Worm (Caenorhabditis elegans) whole organism, L4 larva: ENCODE data around the gene srg-60.

ENCODE experiments used
- F10B5.3 ChIP-seq: sonication (generic microtip); optimal IDR thresholded peaks from 2 replicates; lab custom pipeline; 2016; ENCODE audit warnings: mild to moderate bottlenecking, missing genetic modification characterization, missing compliant biosample characterization
- F26F4.8 ChIP-seq: fragments of 200-800 bp; sonication (Bioruptor generic); conservative IDR thresholded peaks from 2 replicates; pipeline ENCODE4 v1.3.6; 2022; ENCODE audit warnings: missing genetic modification characterization, missing compliant biosample characterization
- F37D6.2 ChIP-seq: sonication (generic microtip); optimal IDR thresholded peaks from 2 replicates; lab custom pipeline; 2016; ENCODE audit warnings: mild to moderate bottlenecking, missing genetic modification characterization, missing compliant biosample characterization
- R02D3.7 ChIP-seq: fragments of 150-350 bp; sonication (generic microtip); optimal IDR thresholded peaks from 3 replicates; lab custom pipeline; 2014; ENCODE audit warnings: missing biosample characterization, missing genetic modification characterization
- T26A8.4 ChIP-seq: fragments of 200-800 bp; sonication (Bioruptor generic); IDR thresholded peaks from 2 replicates; pipeline ENCODE4 v1.3.6; 2022; ENCODE audit warnings: missing genetic modification characterization, missing compliant biosample characterization
- Y105C5A.15 ChIP-seq: fragments of 200-800 bp; sonication (Bioruptor generic); IDR thresholded peaks from 2 replicates; pipeline ENCODE4 v1.3.6; 2022; ENCODE audit warnings: missing genetic modification characterization, missing compliant biosample characterization
- Y48G9A.11 ChIP-seq: fragments of 200-800 bp; sonication (Bioruptor generic); IDR thresholded peaks from 2 replicates; pipeline ENCODE4 v1.3.6; 2022; ENCODE audit warnings: missing genetic modification reagents, missing genetic modification characterization, missing compliant biosample characterization
- Y5F2A.4 ChIP-seq: fragments of 200-800 bp; sonication (Bioruptor generic); optimal IDR thresholded peaks from 2 replicates; lab custom pipeline; 2018; ENCODE audit warnings: mild to moderate bottlenecking, missing genetic modification characterization, missing compliant biosample characterization
- ZK337.2 ChIP-seq: fragments of 200-800 bp; sonication (Bioruptor generic); IDR thresholded peaks from 2 replicates; pipeline ENCODE4 v1.3.6; 2022; ENCODE audit warnings: missing genetic modification reagents, missing genetic modification characterization, missing compliant biosample characterization
- aha-1 ChIP-seq: fragments of 150-350 bp; peaks from one replicate; lab custom pipeline; 2014; ENCODE audit warnings: missing biosample characterization, missing genetic modification characterization
- ceh-20 ChIP-seq: fragments of 200-800 bp; sonication (Bioruptor generic); IDR thresholded peaks from 2 replicates; pipeline ENCODE4 v1.3.6; 2022; ENCODE audit warnings: missing genetic modification reagents, missing genetic modification characterization, missing compliant biosample characterization
- ceh-62 ChIP-seq: sonication (generic microtip); optimal IDR thresholded peaks from 2 replicates; lab custom pipeline; 2017; ENCODE audit warnings: missing biosample characterization, missing genetic modification characterization
- ces-1 ChIP-seq: fragments of 150-350 bp; sonication (generic microtip); optimal IDR thresholded peaks from 4 replicates; lab custom pipeline; 2014; ENCODE audit warnings: missing biosample characterization, missing genetic modification reagents, missing genetic modification characterization
- daf-16 ChIP-seq, 3 experiments: sonication (generic microtip); optimal IDR thresholded peaks; 2 replicates each; lab custom pipeline; 2016 to 2017; ENCODE audit warnings: missing genetic modification characterization in 3 of 3, missing genetic modification reagents in 3 of 3, mild to moderate bottlenecking in 2 of 3, missing compliant biosample characterization in 2 of 3, missing biosample characterization in 1 of 3, moderate library complexity in 1 of 3
- daf-19 ChIP-seq: fragments of 200-800 bp; sonication (Bioruptor generic); conservative IDR thresholded peaks from 2 replicates; pipeline ENCODE4 v1.3.6; 2022; ENCODE audit warnings: missing genetic modification characterization, missing compliant biosample characterization
- daf-8 ChIP-seq: fragments of 200-800 bp; sonication (Bioruptor generic); IDR thresholded peaks from 2 replicates; pipeline ENCODE4 v1.3.6; 2022; ENCODE audit warnings: missing genetic modification characterization, missing compliant biosample characterization
- dmd-8 ChIP-seq: fragments of 200-800 bp; sonication (Bioruptor generic); IDR thresholded peaks from 2 replicates; pipeline ENCODE4 v1.3.6; 2022; ENCODE audit warnings: missing genetic modification characterization, missing compliant biosample characterization
- egl-27 ChIP-seq: sonication (generic microtip); optimal IDR thresholded peaks from 3 replicates; lab custom pipeline; 2017; ENCODE audit warnings: missing biosample characterization, missing genetic modification reagents, missing genetic modification characterization
- egl-43 ChIP-seq: fragments of 200-800 bp; sonication (Bioruptor generic); IDR thresholded peaks from 2 replicates; pipeline ENCODE4 v1.3.6; 2022; ENCODE audit warnings: missing genetic modification reagents, missing genetic modification characterization, missing compliant biosample characterization
- fkh-10 ChIP-seq: fragments of 150-350 bp; optimal IDR thresholded peaks from 2 replicates; lab custom pipeline; 2014; ENCODE audit warnings: missing biosample characterization, missing genetic modification reagents, missing genetic modification characterization
- lim-7 ChIP-seq: fragments of 200-800 bp; sonication (Bioruptor generic); IDR thresholded peaks from 2 replicates; pipeline ENCODE4 v1.3.6; 2022; ENCODE audit warnings: missing genetic modification characterization, missing compliant biosample characterization
- lin-15B ChIP-seq: fragments of 150-350 bp; sonication (generic microtip); optimal IDR thresholded peaks from 3 replicates; lab custom pipeline; 2014; ENCODE audit warnings: missing biosample characterization, missing genetic modification characterization
- lin-29 ChIP-seq: fragments of 200-800 bp; sonication (Bioruptor generic); IDR thresholded peaks from 2 replicates; pipeline ENCODE4 v1.3.6; 2022; ENCODE audit warnings: missing genetic modification reagents, missing genetic modification characterization, missing compliant biosample characterization
- madf-9 ChIP-seq: fragments of 200-800 bp; sonication (Bioruptor generic); conservative IDR thresholded peaks from 2 replicates; pipeline ENCODE4 v1.3.6; 2022; ENCODE audit warnings: missing genetic modification reagents, missing genetic modification characterization, missing compliant biosample characterization
- mdt-29 ChIP-seq: fragments of 200-800 bp; sonication (Bioruptor generic); IDR thresholded peaks from 2 replicates; pipeline ENCODE4 v1.3.6; 2022; ENCODE audit warnings: missing genetic modification reagents, missing genetic modification characterization, missing compliant biosample characterization
- mep-1 ChIP-seq: fragments of 150-350 bp; sonication (generic microtip); optimal IDR thresholded peaks from 3 replicates; lab custom pipeline; 2014; ENCODE audit warnings: missing biosample characterization, missing genetic modification characterization
- mes-2 ChIP-seq: sonication (generic microtip); optimal IDR thresholded peaks from 2 replicates; lab custom pipeline; 2016; ENCODE audit warnings: missing genotype, mild to moderate bottlenecking, missing genetic modification characterization, missing compliant biosample characterization; ENCODE audit not compliant: poor library complexity, severe bottlenecking
- mxl-2 ChIP-seq: fragments of 200-800 bp; sonication (Bioruptor generic); conservative IDR thresholded peaks from 2 replicates; pipeline ENCODE4 v1.3.6; 2022; ENCODE audit warnings: missing genetic modification reagents, missing genetic modification characterization, missing compliant biosample characterization
- mxl-3 ChIP-seq: fragments of 200-800 bp; sonication (Bioruptor generic); optimal IDR thresholded peaks from 2 replicates; lab custom pipeline; 2018; ENCODE audit warnings: mild to moderate bottlenecking, missing genetic modification characterization, missing compliant biosample characterization
- nhr-10 ChIP-seq: fragments of 150-350 bp; optimal IDR thresholded peaks from 2 replicates; lab custom pipeline; 2014; ENCODE audit warnings: missing biosample characterization, missing genetic modification characterization
- nhr-102 ChIP-seq: sonication (generic microtip); optimal IDR thresholded peaks from 2 replicates; lab custom pipeline; 2016; ENCODE audit warnings: mild to moderate bottlenecking, missing genetic modification characterization, moderate library complexity, missing compliant biosample characterization
- nhr-42 ChIP-seq: fragments of 200-800 bp; sonication (Bioruptor generic); IDR thresholded peaks from 2 replicates; pipeline ENCODE4 v1.3.6; 2022; ENCODE audit warnings: missing genetic modification characterization, missing compliant biosample characterization
- nhr-77 ChIP-seq: fragments of 150-350 bp; optimal IDR thresholded peaks from 2 replicates; lab custom pipeline; 2014; ENCODE audit warnings: missing biosample characterization, missing genetic modification characterization
- sdz-12 ChIP-seq: fragments of 200-800 bp; sonication (Bioruptor generic); optimal IDR thresholded peaks from 2 replicates; lab custom pipeline; 2018; ENCODE audit warnings: mild to moderate bottlenecking, missing genetic modification characterization, missing compliant biosample characterization
- set-16 ChIP-seq: fragments of 200-800 bp; sonication (Bioruptor generic); IDR thresholded peaks from 2 replicates; pipeline ENCODE4 v1.3.6; 2022; ENCODE audit warnings: missing genetic modification reagents, missing genetic modification characterization, missing compliant biosample characterization
- unc-62 ChIP-seq, 3 experiments: fragments of 150-350 bp in 1 of 3; sonication (generic microtip); optimal IDR thresholded peaks in 2 of 3; peaks in 1 of 3; 1 replicate in 1 of 3; 2 replicates in 2 of 3; lab custom pipeline; 2014 to 2017; ENCODE audit warnings: missing biosample characterization in 3 of 3, missing genetic modification characterization in 3 of 3, missing genetic modification reagents in 3 of 3, missing genotype in 1 of 3
- zag-1 ChIP-seq: fragments of 150-350 bp; optimal IDR thresholded peaks from 2 replicates; lab custom pipeline; 2014; ENCODE audit warnings: missing biosample characterization, missing genetic modification characterization
- zip-11 ChIP-seq: fragments of 200-800 bp; sonication (Bioruptor generic); IDR thresholded peaks from 2 replicates; pipeline ENCODE4 v1.3.6; 2022; ENCODE audit warnings: missing genetic modification characterization, missing compliant biosample characterization
- zip-2 ChIP-seq: fragments of 150-350 bp; optimal IDR thresholded peaks from 2 replicates; lab custom pipeline; 2014; ENCODE audit warnings: missing biosample characterization, missing genetic modification characterization

srg-60 gene

ce11 chrV:2725225-2725624, 2.8 kb upstream of the srg-60 start, which contains the start of gene srg-59:
TSS of gene srg-59 (minus strand) at chrV:2725325.
- TF ChIP-seq aha-1 (tag; lab: Kevin White, UChicago) (peak; percentile 81), ZK337.2 (GFP tag; lab: Robert Waterston, UW) (no peak)
- TF ChIP-seq, all 104 proteins: peak for 1

ce11 chrV:2720763-2721162, 1.7 kb downstream of the srg-60 start, which contains the start of gene srt-27:
TSS of gene srt-27 (minus strand) at chrV:2720863.
- TF ChIP-seq lim-7 (GFP tag; lab: Robert Waterston, UW), result no peak
- TF ChIP-seq dmd-8 (GFP tag; lab: Robert Waterston, UW), result no peak
- TF ChIP-seq lin-15B (tag; lab: Kevin White, UChicago), result no peak
- TF ChIP-seq ces-1 (GFP tag; lab: Kevin White, UChicago), result no peak
- TF ChIP-seq egl-43 (GFP tag; lab: Robert Waterston, UW), result no peak
- TF ChIP-seq daf-8, result no peak
- no peak for TF ChIP-seq madf-9 (GFP tag; lab: Robert Waterston, UW)
- no peak for TF ChIP-seq Y48G9A.11
- no peak for TF ChIP-seq nhr-77
- TF ChIP-seq F37D6.2, result no peak
- no peak for TF ChIP-seq ZK337.2 (GFP tag; lab: Robert Waterston, UW)

- TF ChIP-seq zip-2 (tag; lab: Kevin White, UChicago), result no peak
- no peak for TF ChIP-seq F26F4.8 (GFP tag; lab: Robert Waterston, UW)
- peak; percentile 93 for TF ChIP-seq set-16 (GFP tag; lab: Robert Waterston, UW)
- no peak for TF ChIP-seq lin-29 (GFP tag; lab: Robert Waterston, UW)
- 0 out of 2 replicates have a peak, but pooled peaks have one; percentile 15 for TF ChIP-seq mxl-2 (GFP tag; lab: Robert Waterston, UW)
- TF ChIP-seq R02D3.7 (tag; lab: Kevin White, UChicago), result no peak
- TF ChIP-seq ceh-20 (GFP tag; lab: Robert Waterston, UW), result no peak
- peak; percentile 55; the same call in 1 of the 2 replicates for TF ChIP-seq egl-43 (GFP tag; lab: Robert Waterston, UW)
- TF ChIP-seq F10B5.3 (tag; lab: Kevin White, UChicago), result no peak
- TF ChIP-seq mes-2 (tag; lab: Kevin White, UChicago), result no peak
- no peak for TF ChIP-seq nhr-42
Measured at ce11 chrV:2718688-2719185, 3.7 kb downstream of the srg-60 start, which contains the start of gene srt-29. TSS of gene srt-29 (minus strand) at chrV:2719135.

- TF ChIP-seq mdt-29 (GFP tag; lab: Robert Waterston, UW) (no peak), set-16 (GFP tag; lab: Robert Waterston, UW) (peak; percentile 80)
Measured at ce11 chrV:2716933-2717332, 5.5 kb downstream of the srg-60 start.

ce11 chrV:2713532-2713931, 8.9 kb downstream of the srg-60 start, which contains the start of gene srt-28:
TSS of gene srt-28 (minus strand) at chrV:2713632.
- TF ChIP-seq sdz-12 (GFP tag; lab: Kevin White, UChicago) (no peak), egl-27 (tag; lab: Kevin White, UChicago) (no peak), mxl-3 (GFP tag; lab: Kevin White, UChicago) (no peak), daf-16 (GFP tag; optimal IDR thresholded peaks at IDR 0.05; lab: Kevin White, UChicago) (no peak), daf-16 (tag; optimal IDR thresholded peaks at IDR 0.05; lab: Kevin White, UChicago) (no peak), T26A8.4 (no peak), daf-19 (GFP tag; lab: Robert Waterston, UW) (no peak), F26F4.8 (GFP tag; lab: Robert Waterston, UW) (no peak), ceh-62 (tag; lab: Kevin White, UChicago) (no peak), nhr-102 (tag; lab: Kevin White, UChicago) (no peak), unc-62 (GFP tag; optimal IDR thresholded peaks at IDR 0.05 in 1 of 2; lab: Kevin White, UChicago) (no peak), unc-62 (tag; optimal IDR thresholded peaks at IDR 0.05; lab: Kevin White, UChicago) (no peak), nhr-10 (tag; lab: Kevin White, UChicago) (no peak), zip-11 (no peak), Y5F2A.4 (no peak), zag-1 (tag; lab: Kevin White, UChicago) (no peak), Y105C5A.15 (GFP tag; lab: Robert Waterston, UW) (no peak), mep-1 (no peak), fkh-10 (GFP tag; lab: Kevin White, UChicago) (no peak)
